Fruit fly (Drosophila melanogaster) whole organism, embryonic: ENCODE data around the gene MICAL-like.

Source experiments
- BtbVII ChIP-seq: fragments of 200-800 bp; sonication (Bioruptor generic); optimal IDR thresholded peaks from 3 replicates; lab custom pipeline; 2017; ENCODE audit warnings: missing biosample characterization, mild to moderate bottlenecking, missing genetic modification characterization
- CG10209 ChIP-seq: fragments of 200-800 bp; sonication (Bioruptor generic); optimal IDR thresholded peaks from 3 replicates; lab custom pipeline; 2017; ENCODE audit warnings: missing biosample characterization, mild to moderate bottlenecking, missing genetic modification characterization, missing genetic modification reagents
- CG1024 ChIP-seq: fragments of 200-800 bp; sonication (Bioruptor generic); IDR thresholded peaks from 2 replicates; pipeline ENCODE4 v1.3.6; 2022; ENCODE audit warnings: missing biosample characterization, missing genetic modification characterization
- CG12744 ChIP-seq: fragments of 200-800 bp; sonication (Bioruptor generic); optimal IDR thresholded peaks from 2 replicates; lab custom pipeline; 2016; ENCODE audit warnings: missing biosample characterization, missing genetic modification characterization
- CG13424 ChIP-seq: fragments of 200-800 bp; sonication (Bioruptor generic); optimal IDR thresholded peaks from 2 replicates; lab custom pipeline; 2019; ENCODE audit warnings: missing biosample characterization, mild to moderate bottlenecking, missing genetic modification characterization, moderate library complexity
- CG14014 ChIP-seq: fragments of 200-800 bp; sonication (Bioruptor generic); IDR thresholded peaks from 2 replicates; pipeline ENCODE4 v1.3.6; 2022; ENCODE audit warnings: missing biosample characterization, missing genetic modification characterization
- CG17829 ChIP-seq: fragments of 200-800 bp; optimal IDR thresholded peaks from 2 replicates; lab custom pipeline; 2019; ENCODE audit warnings: missing biosample characterization, mild to moderate bottlenecking, missing genetic modification characterization, moderate library complexity
- CG18476 ChIP-seq: fragments of 200-800 bp; sonication (Bioruptor generic); optimal IDR thresholded peaks from 2 replicates; lab custom pipeline; 2016; ENCODE audit warnings: missing biosample characterization, mild to moderate bottlenecking, missing genetic modification characterization
- CG3065 ChIP-seq: fragments of 200-800 bp; sonication (Bioruptor generic); optimal IDR thresholded peaks from 2 replicates; lab custom pipeline; 2016; ENCODE audit warnings: missing biosample characterization, missing genetic modification characterization
- CG3281 ChIP-seq: fragments of 200-800 bp; sonication (Bioruptor generic); optimal IDR thresholded peaks from 3 replicates; lab custom pipeline; 2017; ENCODE audit warnings: missing biosample characterization, mild to moderate bottlenecking, missing genetic modification characterization
- CG3726 ChIP-seq: fragments of 200-800 bp; sonication (Bioruptor generic); IDR thresholded peaks from 3 replicates; pipeline ENCODE4, ENCODE4 v1.3.6; 2022; ENCODE audit warnings: missing biosample characterization, missing genetic modification characterization
- CG3847 ChIP-seq: fragments of 200-800 bp; sonication (Bioruptor generic); IDR thresholded peaks from 2 replicates; pipeline ENCODE4 v1.3.6; 2022; ENCODE audit warnings: missing biosample characterization, missing genetic modification characterization
- CG4404 ChIP-seq: fragments of 200-800 bp; sonication (Bioruptor generic); IDR thresholded peaks from 2 replicates; pipeline ENCODE4 v1.3.6; 2022; ENCODE audit warnings: missing biosample characterization, missing genetic modification characterization
- CG7745 ChIP-seq: fragments of 200-800 bp; sonication (Bioruptor generic); optimal IDR thresholded peaks from 2 replicates; lab custom pipeline; 2018; ENCODE audit warnings: missing biosample characterization, mild to moderate bottlenecking, missing genetic modification characterization, moderate library complexity
- CG9437 ChIP-seq: fragments of 200-800 bp; sonication (Bioruptor generic); optimal IDR thresholded peaks from 2 replicates; lab custom pipeline; 2018; ENCODE audit warnings: missing biosample characterization, mild to moderate bottlenecking, missing genetic modification characterization
- CHES-1-like ChIP-seq: fragments of 200-800 bp; sonication (Bioruptor generic); optimal IDR thresholded peaks from 2 replicates; lab custom pipeline; 2016; ENCODE audit warnings: missing biosample characterization, missing genetic modification characterization
- Dek ChIP-seq: fragments of 200-800 bp; sonication (Bioruptor generic); optimal IDR thresholded peaks from 3 replicates; lab custom pipeline; 2019; ENCODE audit warnings: missing biosample characterization, mild to moderate bottlenecking, missing genetic modification characterization, moderate library complexity
- Dll ChIP-seq: fragments of 200-800 bp; sonication (Bioruptor generic); IDR thresholded peaks from 4 replicates; pipeline ENCODE4 v1.3.6; 2022; ENCODE audit warnings: missing biosample characterization, missing genetic modification characterization; ENCODE audit not compliant: partially characterized antibody
- Gsc ChIP-seq: fragments of 200-800 bp; sonication (Bioruptor generic); IDR thresholded peaks from 2 replicates; pipeline ENCODE4 v1.3.6; 2022; ENCODE audit warnings: missing biosample characterization, missing genetic modification characterization
- HLHmδ ChIP-seq: fragments of 200-800 bp; sonication (Bioruptor generic); optimal IDR thresholded peaks from 2 replicates; lab custom pipeline; 2018; ENCODE audit warnings: missing biosample characterization, mild to moderate bottlenecking, missing genetic modification characterization, moderate library complexity
- Hmx ChIP-seq: fragments of 200-800 bp; sonication (Bioruptor generic); optimal IDR thresholded peaks from 2 replicates; lab custom pipeline; 2016; ENCODE audit warnings: missing biosample characterization, missing genetic modification characterization
- MBD-R2 ChIP-seq: fragments of 200-800 bp; sonication (Bioruptor generic); IDR thresholded peaks from 2 replicates; pipeline ENCODE4 v1.3.6; 2022; ENCODE audit warnings: missing biosample characterization, missing genetic modification characterization
- MTF-1 ChIP-seq: fragments of 200-800 bp; sonication (Bioruptor generic); optimal IDR thresholded peaks from 2 replicates; lab custom pipeline; 2018; ENCODE audit warnings: missing biosample characterization, mild to moderate bottlenecking, missing genetic modification characterization, borderline replicate concordance
- NC2α ChIP-seq: fragments of 200-800 bp; sonication (Bioruptor generic); optimal IDR thresholded peaks from 2 replicates; lab custom pipeline; 2016; ENCODE audit warnings: missing biosample characterization, missing genetic modification characterization
- Nf-YC ChIP-seq: fragments of 200-800 bp; optimal IDR thresholded peaks from 3 replicates; lab custom pipeline; 2019; ENCODE audit warnings: missing biosample characterization, mild to moderate bottlenecking, missing genetic modification characterization, moderate library complexity
- Oli ChIP-seq: fragments of 200-800 bp; sonication (Bioruptor generic); optimal IDR thresholded peaks from 2 replicates; lab custom pipeline; 2018; ENCODE audit warnings: missing biosample characterization, mild to moderate bottlenecking, missing genetic modification characterization, moderate library complexity
- Scr ChIP-seq: fragments of 200-800 bp; sonication (Bioruptor generic); IDR thresholded peaks from 2 replicates; pipeline ENCODE4 v1.3.6; 2022; ENCODE audit warnings: missing biosample characterization, missing genetic modification characterization; ENCODE audit not compliant: partially characterized antibody
- Sox100B ChIP-seq: fragments of 200-800 bp; sonication (Bioruptor generic); optimal IDR thresholded peaks from 3 replicates; lab custom pipeline; 2018; ENCODE audit warnings: missing biosample characterization, mild to moderate bottlenecking, missing genetic modification characterization
- Stat92E ChIP-seq, 3 experiments: fragments of >200 bp in 2 of 3; fragments of 200-800 bp in 1 of 3; sonication (Bioruptor generic) in 1 of 3; optimal IDR thresholded peaks; 2 replicates each; lab custom pipeline; 2017 to 2019; ENCODE audit warnings: missing biosample characterization in 3 of 3, missing genetic modification characterization in 3 of 3, mild to moderate bottlenecking in 1 of 3, moderate library complexity in 1 of 3
- Taf1 ChIP-seq: fragments of 200-800 bp; sonication (Bioruptor generic); IDR thresholded peaks from 2 replicates; pipeline ENCODE4 v1.3.6; 2022; ENCODE audit warnings: missing biosample characterization, missing genetic modification characterization
- crol ChIP-seq: fragments of 200-800 bp; sonication (Bioruptor generic); IDR thresholded peaks from 2 replicates; pipeline ENCODE4 v1.3.6; 2022; ENCODE audit warnings: missing biosample characterization, missing genetic modification characterization
- dimm ChIP-seq: fragments of 200-800 bp; sonication (Bioruptor generic); IDR thresholded peaks from 2 replicates; pipeline ENCODE4 v1.3.6; 2022; ENCODE audit warnings: missing biosample characterization, missing genetic modification characterization
- gsb-n ChIP-seq: fragments of 200-800 bp; sonication (Bioruptor generic); optimal IDR thresholded peaks from 3 replicates; lab custom pipeline; 2018; ENCODE audit warnings: missing biosample characterization, mild to moderate bottlenecking, missing genetic modification characterization
- ham ChIP-seq: fragments of 200-800 bp; sonication (Bioruptor generic); IDR thresholded peaks from 2 replicates; pipeline ENCODE4 v1.3.6; 2022; ENCODE audit warnings: missing biosample characterization, missing genetic modification characterization
- hb ChIP-seq: fragments of 200-800 bp; sonication (Bioruptor generic); IDR thresholded peaks from 3 replicates; pipeline ENCODE4 v1.3.6; 2022; ENCODE audit warnings: missing biosample characterization, missing genetic modification characterization; ENCODE audit not compliant: partially characterized antibody
- hbn ChIP-seq: fragments of 200-800 bp; sonication (Bioruptor generic); IDR thresholded peaks from 2 replicates; pipeline ENCODE4 v1.3.6; 2022; ENCODE audit warnings: missing biosample characterization, missing genetic modification characterization; ENCODE audit not compliant: partially characterized antibody
- hkb ChIP-seq, 2 experiments: fragments of 200-800 bp in 1 of 2; fragments of >200 bp in 1 of 2; sonication (Bioruptor generic) in 1 of 2; IDR thresholded peaks in 1 of 2; optimal IDR thresholded peaks in 1 of 2; 2 replicates each; pipeline versions ENCODE4 v1.3.6 to Lab custom; 2017 to 2022; ENCODE audit warnings: missing biosample characterization in 1 of 2, missing genetic modification characterization in 1 of 2
- kni ChIP-seq: fragments of 200-800 bp; sonication (Bioruptor generic); optimal IDR thresholded peaks from 3 replicates; lab custom pipeline; 2017; ENCODE audit warnings: mild to moderate bottlenecking, missing biosample characterization, missing genetic modification reagents, missing genetic modification characterization
- pfk ChIP-seq: fragments of 200-800 bp; sonication (Bioruptor generic); optimal IDR thresholded peaks from 2 replicates; lab custom pipeline; 2018; ENCODE audit warnings: missing biosample characterization, mild to moderate bottlenecking, missing genetic modification characterization, moderate library complexity
- pho ChIP-seq: fragments of 200-800 bp; sonication (Bioruptor generic); optimal IDR thresholded peaks from 2 replicates; lab custom pipeline; 2016; ENCODE audit warnings: missing biosample characterization, missing genetic modification characterization
- pros ChIP-seq: fragments of 200-800 bp; sonication (Bioruptor generic); optimal IDR thresholded peaks from 3 replicates; lab custom pipeline; 2019; ENCODE audit warnings: missing biosample characterization, mild to moderate bottlenecking, missing genetic modification characterization, moderate library complexity
- salm ChIP-seq: fragments of 200-800 bp; sonication (Bioruptor generic); optimal IDR thresholded peaks from 2 replicates; lab custom pipeline; 2018; ENCODE audit warnings: missing biosample characterization, mild to moderate bottlenecking, missing genetic modification characterization
- sd ChIP-seq: fragments of 200-800 bp; sonication (Bioruptor generic); optimal IDR thresholded peaks from 3 replicates; lab custom pipeline; 2018; ENCODE audit warnings: missing biosample characterization, mild to moderate bottlenecking, missing genetic modification characterization, moderate library complexity
- sima ChIP-seq: fragments of 200-800 bp; sonication (Bioruptor generic); optimal IDR thresholded peaks from 2 replicates; lab custom pipeline; 2016; ENCODE audit warnings: missing biosample characterization, missing genetic modification characterization
- so ChIP-seq: fragments of 200-800 bp; sonication (Bioruptor generic); IDR thresholded peaks from 3 replicates; pipeline ENCODE4 v1.3.6; 2022; ENCODE audit warnings: missing biosample characterization, missing genetic modification characterization
- sqz ChIP-seq: fragments of 200-800 bp; sonication (Bioruptor generic); optimal IDR thresholded peaks from 3 replicates; lab custom pipeline; 2018; ENCODE audit warnings: missing biosample characterization, mild to moderate bottlenecking, missing genetic modification characterization
- ssp ChIP-seq: fragments of 200-800 bp; sonication (Bioruptor generic); IDR thresholded peaks from 2 replicates; pipeline ENCODE4 v1.3.6; 2022; ENCODE audit warnings: missing biosample characterization, missing genetic modification characterization
- trh ChIP-seq: fragments of 200-800 bp; sonication (Bioruptor generic); optimal IDR thresholded peaks from 2 replicates; lab custom pipeline; 2016; ENCODE audit warnings: missing biosample characterization, missing genetic modification characterization
- tup ChIP-seq: fragments of 200-800 bp; sonication (Bioruptor generic); optimal IDR thresholded peaks from 2 replicates; lab custom pipeline; 2016; ENCODE audit warnings: missing biosample characterization, mild to moderate bottlenecking, missing genetic modification characterization, moderate library complexity

Gene MICAL-like

DNA sequence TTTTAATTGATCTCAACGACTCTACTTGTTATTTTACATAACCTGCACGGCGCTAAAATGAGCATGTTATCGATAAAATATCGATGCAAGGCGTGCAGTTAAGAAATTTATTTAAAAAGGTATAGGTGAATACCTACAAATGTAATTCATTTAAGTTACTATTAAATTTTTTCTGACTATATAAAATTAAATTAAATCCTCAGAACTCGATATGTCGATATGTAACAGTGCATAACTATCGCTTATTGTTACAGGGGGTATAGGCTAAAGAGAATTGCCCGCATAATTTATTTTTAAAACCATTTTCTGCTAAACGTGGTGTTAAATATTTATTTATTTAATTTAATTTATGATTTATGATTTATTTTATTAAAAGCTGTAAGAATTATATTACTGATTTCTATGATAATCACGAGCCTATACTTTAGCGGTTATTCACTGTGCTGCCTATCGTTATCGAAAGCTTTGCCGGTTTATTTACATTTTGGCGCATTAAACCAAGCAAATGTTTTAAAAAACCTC is 2.7 kb upstream of the MICAL-like start, which contains the start of the genes mRpL20 and Icmt (continued):
- TF ChIP-seq CG3065 (GFP tag; lab: Kevin White, UChicago) = peak; percentile 64
- TF ChIP-seq HLHmδ (GFP tag; lab: Kevin White, UChicago) = no peak
- no peak for TF ChIP-seq hkb (optimal IDR thresholded peaks at IDR 0.05; lab: Kevin White, UChicago)
- TF ChIP-seq hkb (GFP tag; IDR thresholded peaks at IDR 0.05; lab: Robert Waterston, UW) = peak; percentile 96
- peak; percentile 81 for TF ChIP-seq Dll (GFP tag; lab: Robert Waterston, UW)
- peak; percentile 96 for TF ChIP-seq gsb-n
- peak; percentile 73 for TF ChIP-seq CG1024 (GFP tag; lab: Robert Waterston, UW)
- peak; percentile 89 for TF ChIP-seq CG4404 (GFP tag; lab: Robert Waterston, UW)
- TF ChIP-seq sd (tag; lab: Kevin White, UChicago) = no peak
- TF ChIP-seq CG7745 (tag; lab: Kevin White, UChicago) = no peak
- TF ChIP-seq dimm (GFP tag; lab: Robert Waterston, UW) = peak; percentile 84
- peak; percentile 87 for TF ChIP-seq MBD-R2
- TF ChIP-seq Oli (tag; lab: Kevin White, UChicago) = peak; percentile 95
- TF ChIP-seq crol (GFP tag; lab: Robert Waterston, UW) = peak; percentile 50; the same call in 1 of the 2 replicates
- TF ChIP-seq MTF-1 (GFP tag; lab: Kevin White, UChicago) = peak; percentile 47
- peak; percentile 92 for TF ChIP-seq CG17829 (tag; lab: Kevin White, UChicago)
- peak; percentile 92 for TF ChIP-seq CG14014 (GFP tag; lab: Robert Waterston, UW)
- TF ChIP-seq CG12744 (GFP tag; lab: Kevin White, UChicago) = peak; percentile 29
- TF ChIP-seq pfk (GFP tag; lab: Kevin White, UChicago) = no peak
- TF ChIP-seq ssp = peak; percentile 92
- peak; percentile 85 for TF ChIP-seq so (GFP tag; lab: Robert Waterston, UW)
- peak; percentile 94 for TF ChIP-seq CG10209 (GFP tag; lab: Kevin White, UChicago)
- TF ChIP-seq CG9437 (GFP tag; lab: Kevin White, UChicago) = peak; percentile 88
- no peak for TF ChIP-seq kni (GFP tag; lab: Kevin White, UChicago)
- no peak for TF ChIP-seq NC2α (GFP tag; lab: Kevin White, UChicago)
- peak; percentile 81 for TF ChIP-seq hb (GFP tag; lab: Robert Waterston, UW)
- TF ChIP-seq CG3847 (GFP tag; lab: Robert Waterston, UW) = peak; percentile 97
- no peak for TF ChIP-seq sima (GFP tag; lab: Kevin White, UChicago)
- peak; percentile 87 for TF ChIP-seq Nf-YC
- TF ChIP-seq Stat92E (GFP tag; optimal IDR thresholded peaks at IDR 0.05; lab: Kevin White, UChicago) = peak in 1 of 3 experiments; percentile 82
- TF ChIP-seq Sox100B (GFP tag; lab: Kevin White, UChicago) = peak; percentile 83
- TF ChIP-seq CG13424 (tag; lab: Kevin White, UChicago) = peak; percentile 95
- TF ChIP-seq CG3281 (GFP tag; lab: Kevin White, UChicago) = peak; percentile 84
- peak; percentile 66 for TF ChIP-seq CG18476 (GFP tag; lab: Kevin White, UChicago)
- TF ChIP-seq salm = peak; percentile 92
- TF ChIP-seq pho = peak; percentile 46
- TF ChIP-seq hbn (GFP tag; lab: Robert Waterston, UW) = peak; percentile 58
- TF ChIP-seq Taf1 (GFP tag; lab: Robert Waterston, UW) = peak; percentile 93
- TF ChIP-seq tup (GFP tag; lab: Kevin White, UChicago) = peak; percentile 67
- no peak for TF ChIP-seq pros (GFP tag; lab: Kevin White, UChicago)
- peak; percentile 85 for TF ChIP-seq Scr
- peak; percentile 60 for TF ChIP-seq trh
- TF ChIP-seq CG3726 = peak; percentile 93
- peak; percentile 72 for TF ChIP-seq BtbVII (GFP tag; lab: Kevin White, UChicago)
- TF ChIP-seq CHES-1-like (GFP tag; lab: Kevin White, UChicago) = peak; percentile 19
- peak; percentile 54 for TF ChIP-seq sqz (GFP tag; lab: Kevin White, UChicago)
- peak; percentile 34 for TF ChIP-seq Hmx (GFP tag; lab: Kevin White, UChicago)
- peak; percentile 90 for TF ChIP-seq ham (GFP tag; lab: Robert Waterston, UW)
- peak; percentile 89 for TF ChIP-seq Gsc
- TF ChIP-seq Dek (tag; lab: Kevin White, UChicago) = peak; percentile 97
